Worm (Caenorhabditis elegans) whole organism, young adult: ENCODE measurements around the gene acs-11.
A peak's percentile ranks its signal among the peaks of the same experiment; 100 is the strongest.

ENCODE experiments used
- B0336.3 ChIP-seq: fragments of 200-800 bp; sonication (Bioruptor generic); IDR thresholded peaks from 2 replicates; pipeline ENCODE4 v1.3.6; 2022; ENCODE audit warnings: missing genetic modification characterization, missing compliant biosample characterization
- C17E4.6 ChIP-seq: fragments of 200-800 bp; sonication (Bioruptor generic); IDR thresholded peaks from 2 replicates; pipeline ENCODE4 v1.3.6; 2022; ENCODE audit warnings: missing genetic modification reagents, missing genetic modification characterization, missing compliant biosample characterization
- F23B12.7 ChIP-seq: sonication (generic microtip); optimal IDR thresholded peaks from 2 replicates; lab custom pipeline; 2017; ENCODE audit warnings: missing genetic modification characterization, mild to moderate bottlenecking, missing compliant biosample characterization, antibody characterized with exemption, moderate library complexity; ENCODE audit not compliant: insufficient read depth
- F33H1.4 ChIP-seq: fragments of 200-800 bp; sonication (Bioruptor generic); IDR thresholded peaks from 2 replicates; pipeline ENCODE4 v1.3.6; 2022; ENCODE audit warnings: missing genetic modification reagents, missing genetic modification characterization, missing compliant biosample characterization
- F49E8.2 ChIP-seq: sonication (generic microtip); optimal IDR thresholded peaks from 3 replicates; lab custom pipeline; 2017; ENCODE audit warnings: missing genetic modification characterization, mild to moderate bottlenecking, missing compliant biosample characterization, antibody characterized with exemption, moderate library complexity; ENCODE audit not compliant: insufficient read depth
- F52B5.7 ChIP-seq: sonication (generic microtip); optimal IDR thresholded peaks from 2 replicates; lab custom pipeline; 2016; ENCODE audit warnings: mild to moderate bottlenecking, missing genetic modification characterization, missing compliant biosample characterization
- K12H6.12 ChIP-seq: fragments of 200-800 bp; sonication (Bioruptor generic); optimal IDR thresholded peaks from 2 replicates; lab custom pipeline; 2018; ENCODE audit warnings: mild to moderate bottlenecking, missing genetic modification characterization, missing compliant biosample characterization
- T07F8.4 ChIP-seq: sonication (generic microtip); optimal IDR thresholded peaks from 2 replicates; lab custom pipeline; 2016; ENCODE audit warnings: mild to moderate bottlenecking, missing genetic modification characterization, moderate library complexity, missing compliant biosample characterization
- Y53F4B.3 ChIP-seq: fragments of 200-800 bp; sonication (Bioruptor generic); IDR thresholded peaks from 2 replicates; pipeline ENCODE4 v1.3.6; 2022; ENCODE audit warnings: missing genetic modification reagents, missing genetic modification characterization, missing compliant biosample characterization
- Y79H2A.3 ChIP-seq: fragments of 200-800 bp; sonication (Bioruptor generic); conservative IDR thresholded peaks from 2 replicates; pipeline ENCODE4 v1.3.6; 2022; ENCODE audit warnings: missing genetic modification reagents, missing genetic modification characterization, missing compliant biosample characterization
- ama-1 ChIP-seq, 3 experiments: fragments of 150-350 bp in 1 of 3; sonication (generic microtip) in 2 of 3; optimal IDR thresholded peaks; 2 replicates each; lab custom pipeline; 2014 to 2018; ENCODE audit warnings: missing biosample characterization in 2 of 3, missing genetic modification characterization in 2 of 3, missing genetic modification reagents in 2 of 3
- attf-3 ChIP-seq: fragments of 200-800 bp; sonication (Bioruptor generic); conservative IDR thresholded peaks from 2 replicates; pipeline ENCODE4 v1.3.6; 2022; ENCODE audit warnings: missing genetic modification reagents, missing genetic modification characterization, missing compliant biosample characterization
- attf-5 ChIP-seq: fragments of 200-800 bp; sonication (Bioruptor generic); optimal IDR thresholded peaks from 2 replicates; lab custom pipeline; 2018; ENCODE audit warnings: mild to moderate bottlenecking, missing genetic modification characterization, missing compliant biosample characterization
- bed-1 ChIP-seq: fragments of 200-800 bp; sonication (Bioruptor generic); IDR thresholded peaks from 2 replicates; pipeline ENCODE4 v1.3.6; 2022; ENCODE audit warnings: missing genetic modification reagents, missing genetic modification characterization, missing compliant biosample characterization
- bed-2 ChIP-seq: fragments of 200-800 bp; sonication (Bioruptor generic); IDR thresholded peaks from 2 replicates; pipeline ENCODE4 v1.3.6; 2022; ENCODE audit warnings: missing genetic modification reagents, missing genetic modification characterization, missing compliant biosample characterization
- cebp-1 ChIP-seq, 2 experiments: fragments of 200-800 bp in 1 of 2; sonication (Bioruptor generic) in 1 of 2; sonication (generic microtip) in 1 of 2; IDR thresholded peaks in 1 of 2; optimal IDR thresholded peaks in 1 of 2; 2 replicates each; pipeline versions ENCODE4 v1.3.6 to Lab custom; 2017 to 2022; ENCODE audit warnings: missing compliant biosample characterization in 2 of 2, missing genetic modification characterization in 2 of 2, mild to moderate bottlenecking in 1 of 2, missing genetic modification reagents in 1 of 2, moderate library complexity in 1 of 2
- ceh-100 ChIP-seq: fragments of 200-800 bp; sonication (Bioruptor generic); IDR thresholded peaks from 2 replicates; pipeline ENCODE4 v1.3.6; 2022; ENCODE audit warnings: missing genetic modification reagents, missing genetic modification characterization, missing compliant biosample characterization
- ceh-79 ChIP-seq: sonication (generic microtip); optimal IDR thresholded peaks from 2 replicates; lab custom pipeline; 2017; ENCODE audit warnings: mild to moderate bottlenecking, missing genetic modification characterization, missing compliant biosample characterization
- ceh-91 ChIP-seq: fragments of 200-800 bp; sonication (Bioruptor generic); IDR thresholded peaks from 2 replicates; pipeline ENCODE4 v1.3.6; 2022; ENCODE audit warnings: missing genetic modification reagents, missing genetic modification characterization, missing compliant biosample characterization
- chd-7 ChIP-seq: sonication (generic microtip); optimal IDR thresholded peaks from 2 replicates; lab custom pipeline; 2016; ENCODE audit warnings: mild to moderate bottlenecking, missing genetic modification characterization, moderate library complexity, missing compliant biosample characterization
- dox-1 ChIP-seq: fragments of 200-800 bp; sonication (Bioruptor generic); IDR thresholded peaks from 2 replicates; pipeline ENCODE4 v1.3.6; 2022; ENCODE audit warnings: missing genetic modification reagents, missing genetic modification characterization, missing compliant biosample characterization
- dpff-1 ChIP-seq: sonication (generic microtip); optimal IDR thresholded peaks from 2 replicates; lab custom pipeline; 2017; ENCODE audit warnings: mild to moderate bottlenecking, missing genetic modification characterization, missing compliant biosample characterization
- efl-1 ChIP-seq: fragments of 150-350 bp; optimal IDR thresholded peaks from 2 replicates; lab custom pipeline; 2014; ENCODE audit warnings: missing biosample characterization, missing genetic modification reagents, missing genetic modification characterization
- hmg-1.2 ChIP-seq: fragments of 200-800 bp; sonication (Bioruptor generic); IDR thresholded peaks from 2 replicates; pipeline ENCODE4 v1.3.6; 2022; ENCODE audit warnings: missing genetic modification reagents, missing genetic modification characterization, missing compliant biosample characterization
- hrde-1 ChIP-seq: sonication (generic microtip); optimal IDR thresholded peaks from 2 replicates; lab custom pipeline; 2016; ENCODE audit warnings: missing genetic modification characterization, mild to moderate bottlenecking, missing compliant biosample characterization, moderate library complexity, missing genotype, missing genetic modification reagents, borderline replicate concordance
- hsf-1 ChIP-seq: fragments of 200-800 bp; sonication (Bioruptor generic); IDR thresholded peaks from 2 replicates; pipeline ENCODE4 v1.3.6; 2022; ENCODE audit warnings: missing genetic modification reagents, missing genetic modification characterization, missing compliant biosample characterization
- lag-1 ChIP-seq: fragments of 200-800 bp; sonication (Bioruptor generic); IDR thresholded peaks from 2 replicates; pipeline ENCODE4 v1.3.6; 2022; ENCODE audit warnings: missing genetic modification reagents, missing genetic modification characterization, missing compliant biosample characterization
- let-526 ChIP-seq: fragments of 200-800 bp; sonication (Bioruptor generic); IDR thresholded peaks from 2 replicates; pipeline ENCODE4 v1.3.6; 2022; ENCODE audit warnings: missing genetic modification reagents, missing genetic modification characterization, missing compliant biosample characterization
- lin-26 ChIP-seq: fragments of 200-800 bp; sonication (Bioruptor generic); IDR thresholded peaks from 2 replicates; pipeline ENCODE4 v1.3.6; 2022; ENCODE audit warnings: missing genetic modification reagents, missing genetic modification characterization, missing compliant biosample characterization
- lin-35 ChIP-seq, 3 experiments: fragments of 150-350 bp in 2 of 3; sonication (generic microtip) in 1 of 3; optimal IDR thresholded peaks; 2 replicates each; lab custom pipeline; 2014 to 2018; ENCODE audit warnings: missing biosample characterization in 3 of 3, missing genetic modification characterization in 3 of 3, missing genetic modification reagents in 3 of 3
- madf-8 ChIP-seq: fragments of 200-800 bp; sonication (Bioruptor generic); conservative IDR thresholded peaks from 2 replicates; pipeline ENCODE4 v1.3.6; 2022; ENCODE audit warnings: missing genetic modification reagents, missing genetic modification characterization, missing compliant biosample characterization
- mcd-1 ChIP-seq: fragments of 200-800 bp; sonication (Bioruptor generic); IDR thresholded peaks from 2 replicates; pipeline ENCODE4 v1.3.6; 2022; ENCODE audit warnings: missing genetic modification reagents, missing genetic modification characterization, missing compliant biosample characterization
- mel-28 ChIP-seq: sonication (generic microtip); optimal IDR thresholded peaks from 2 replicates; lab custom pipeline; 2016; ENCODE audit warnings: borderline replicate concordance, mild to moderate bottlenecking, missing genetic modification characterization, missing compliant biosample characterization
- mes-4 ChIP-seq: sonication (generic microtip); optimal IDR thresholded peaks from 2 replicates; lab custom pipeline; 2016; ENCODE audit warnings: missing genotype, missing genetic modification characterization, missing compliant biosample characterization
- nfya-1 ChIP-seq: sonication (generic microtip); optimal IDR thresholded peaks from 2 replicates; lab custom pipeline; 2017; ENCODE audit warnings: antibody characterized with exemption, missing compliant biosample characterization, missing genetic modification characterization, borderline replicate concordance; ENCODE audit not compliant: insufficient read depth
- nfyb-1 ChIP-seq: fragments of 200-800 bp; sonication (Bioruptor generic); IDR thresholded peaks from 2 replicates; pipeline ENCODE4 v1.3.6; 2022; ENCODE audit warnings: missing genetic modification reagents, missing genetic modification characterization, missing compliant biosample characterization
- rpc-1 ChIP-seq, 2 experiments: fragments of 150-350 bp in 1 of 2; sonication (generic microtip) in 1 of 2; optimal IDR thresholded peaks; 2 replicates each; lab custom pipeline; 2014 to 2018; ENCODE audit warnings: missing biosample characterization in 1 of 2, missing genetic modification characterization in 1 of 2, missing genetic modification reagents in 1 of 2, missing genotype in 1 of 2
- sea-2 ChIP-seq: fragments of 200-800 bp; sonication (Bioruptor generic); IDR thresholded peaks from 2 replicates; pipeline ENCODE4 v1.3.6; 2022; ENCODE audit warnings: missing genetic modification characterization, missing compliant biosample characterization
- snpc-1.3 ChIP-seq: sonication (generic microtip); optimal IDR thresholded peaks from 2 replicates; lab custom pipeline; 2017; ENCODE audit warnings: missing genetic modification characterization, mild to moderate bottlenecking, missing compliant biosample characterization, antibody characterized with exemption, moderate library complexity, missing genotype, missing genetic modification reagents; ENCODE audit not compliant: insufficient read depth
- tbp1 ChIP-seq: fragments of 200-800 bp; sonication (Bioruptor generic); optimal IDR thresholded peaks from 2 replicates; lab custom pipeline; 2018; ENCODE audit warnings: mild to moderate bottlenecking, missing genetic modification characterization, missing compliant biosample characterization
- tlf-1 ChIP-seq: fragments of 200-800 bp; sonication (Bioruptor generic); optimal IDR thresholded peaks from 2 replicates; lab custom pipeline; 2018; ENCODE audit warnings: mild to moderate bottlenecking, missing genetic modification characterization, missing compliant biosample characterization
- ztf-18 ChIP-seq: sonication (generic microtip); optimal IDR thresholded peaks from 2 replicates; lab custom pipeline; 2016; ENCODE audit warnings: missing genotype, mild to moderate bottlenecking, missing genetic modification characterization, missing compliant biosample characterization
- ztf-22 ChIP-seq: fragments of 200-800 bp; sonication (Bioruptor generic); optimal IDR thresholded peaks from 2 replicates; lab custom pipeline; 2018; ENCODE audit warnings: mild to moderate bottlenecking, missing genetic modification characterization, moderate library complexity, missing compliant biosample characterization
- ztf-28 ChIP-seq: fragments of 200-800 bp; sonication (Bioruptor generic); IDR thresholded peaks from 2 replicates; pipeline ENCODE4 v1.3.6; 2022; ENCODE audit warnings: missing genetic modification reagents, missing genetic modification characterization, missing compliant biosample characterization

Gene acs-11

DNA sequence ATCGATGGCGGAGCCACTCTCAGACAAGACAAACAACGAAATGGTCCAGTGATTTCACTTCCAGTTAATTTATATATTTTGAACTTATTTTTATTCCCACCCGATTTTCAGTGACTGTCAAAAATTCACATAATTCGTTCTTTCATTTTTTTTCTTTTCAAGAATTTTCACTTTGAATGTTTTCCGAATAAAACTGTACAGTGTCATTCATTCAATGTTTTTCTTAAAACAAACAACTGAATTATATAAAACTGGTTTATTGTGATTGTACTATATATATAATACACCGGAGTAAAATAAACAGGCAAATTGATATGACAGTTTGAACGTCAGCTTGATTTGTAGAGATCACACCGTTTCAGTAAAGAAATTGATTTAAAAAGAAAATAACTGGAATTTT is 38.9 kb upstream of the acs-11 start (continued):
- TF ChIP-seq K12H6.12 (no peak), hrde-1 (tag; lab: Kevin White, UChicago) (peak; percentile 92), B0336.3 (peak; percentile 70; the same call in 1 of the 2 replicates), lag-1 (no peak), ama-1 (optimal IDR thresholded peaks at IDR 0.05; lab: Kevin White, UChicago) (no peak), ama-1 (GFP tag; optimal IDR thresholded peaks at IDR 0.05; lab: Kevin White, UChicago) (no peak), ztf-22 (no peak), mes-4 (tag; lab: Kevin White, UChicago) (peak; percentile 28), F33H1.4 (GFP tag; lab: Robert Waterston, UW) (peak; percentile 36; the same call in 1 of the 2 replicates), tbp1 (GFP tag; lab: Kevin White, UChicago) (peak; percentile 6), lin-26 (GFP tag; lab: Robert Waterston, UW) (peak; percentile 78), bed-1 (GFP tag; lab: Robert Waterston, UW) (no peak), bed-2 (no peak)

DNA sequence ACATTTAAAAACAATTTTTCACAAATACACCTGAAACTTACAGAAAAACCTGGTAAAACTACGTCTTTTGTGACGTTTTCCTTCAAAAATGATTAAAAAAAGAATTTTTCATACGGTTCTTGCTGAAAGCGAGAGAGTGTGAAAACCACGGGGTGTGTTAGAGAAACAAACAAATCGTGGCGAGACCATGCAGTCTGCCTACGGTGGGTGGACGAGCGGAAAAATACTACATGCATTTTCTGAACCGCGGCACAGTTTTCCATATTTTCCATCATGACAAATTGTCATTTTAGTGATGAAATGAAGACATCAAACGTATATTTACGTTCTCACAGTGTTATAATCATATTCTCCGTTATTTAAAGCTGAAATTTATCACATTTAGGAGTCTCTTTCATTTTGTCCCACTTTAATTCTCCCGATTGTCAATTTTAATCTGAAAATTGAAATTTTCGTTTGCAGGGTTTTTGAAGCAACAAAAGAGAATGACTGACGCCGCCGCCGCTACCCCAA is 35.5 kb upstream of the acs-11 start, which contains the start of the genes F10G7.9 and tsn-1:
TSS of gene F10G7.9 (minus strand) at position 127 of the 513 bp plus-strand sequence.
TSS of gene tsn-1 (plus strand) at position 463 of the 513 bp plus-strand sequence.
- TF ChIP-seq lin-35 (GFP tag; optimal IDR thresholded peaks at IDR 0.05; lab: Kevin White, UChicago) (peak in 1 of 3 experiments; percentile 27), ceh-100 (GFP tag; lab: Robert Waterston, UW) (peak; percentile 50; the same call in 1 of the 2 replicates), hsf-1 (GFP tag; lab: Robert Waterston, UW) (no peak), bed-1 (GFP tag; lab: Robert Waterston, UW) (no peak), nfyb-1 (GFP tag; lab: Robert Waterston, UW) (peak; percentile 33; the same call in 1 of the 2 replicates), F49E8.2 (tag; lab: Kevin White, UChicago) (peak; percentile 6), attf-3 (GFP tag; lab: Robert Waterston, UW) (no peak), cebp-1 (GFP tag; IDR thresholded peaks at IDR 0.05; lab: Robert Waterston, UW) (no peak), cebp-1 (tag; optimal IDR thresholded peaks at IDR 0.05; lab: Kevin White, UChicago) (peak; percentile 38), rpc-1 (optimal IDR thresholded peaks at IDR 0.05; lab: Kevin White, UChicago) (no peak), rpc-1 (tag; optimal IDR thresholded peaks at IDR 0.05; lab: Kevin White, UChicago) (no peak), ztf-28 (GFP tag; lab: Robert Waterston, UW) (no peak), mel-28 (tag; lab: Kevin White, UChicago) (no peak), tlf-1 (no peak), efl-1 (GFP tag; lab: Kevin White, UChicago) (peak; percentile 40), ztf-18 (tag; lab: Kevin White, UChicago) (no peak), C17E4.6 (GFP tag; lab: Robert Waterston, UW) (no peak), T07F8.4 (tag; lab: Kevin White, UChicago) (no peak), dox-1 (GFP tag; lab: Robert Waterston, UW) (peak; percentile 88), nfya-1 (tag; lab: Kevin White, UChicago) (no peak), F52B5.7 (tag; lab: Kevin White, UChicago) (no peak), chd-7 (tag; lab: Kevin White, UChicago) (no peak), dpff-1 (tag; lab: Kevin White, UChicago) (no peak), F23B12.7 (peak; percentile 29), mcd-1 (GFP tag; lab: Robert Waterston, UW) (peak; percentile 71), ceh-79 (no peak), ceh-91 (0 out of 2 replicates have a peak, but pooled peaks have one; percentile 33), hmg-1.2 (GFP tag; lab: Robert Waterston, UW) (peak; percentile 79), let-526 (GFP tag; lab: Robert Waterston, UW) (no peak), mes-4 (tag; lab: Kevin White, UChicago) (no peak), sea-2 (GFP tag; lab: Robert Waterston, UW) (no peak), Y53F4B.3 (GFP tag; lab: Robert Waterston, UW) (no peak), attf-5 (GFP tag; lab: Kevin White, UChicago) (peak; percentile 58), tbp1 (GFP tag; lab: Kevin White, UChicago) (peak; percentile 30), Y79H2A.3 (GFP tag; lab: Robert Waterston, UW) (no peak), snpc-1.3 (tag; lab: Kevin White, UChicago) (peak; percentile 47), madf-8 (GFP tag; lab: Robert Waterston, UW) (peak; percentile 14; the same call in 1 of the 2 replicates)
